Worm (Caenorhabditis elegans) whole organism, L4 larva: ENCODE results near the gene ugt-39.

Source experiments
- F26F4.8 ChIP-seq: fragments of 200-800 bp; sonication (Bioruptor generic); conservative IDR thresholded peaks from 2 replicates; pipeline ENCODE4 v1.3.6; 2022; ENCODE audit warnings: missing genetic modification characterization, missing compliant biosample characterization
- T26A8.4 ChIP-seq: fragments of 200-800 bp; sonication (Bioruptor generic); IDR thresholded peaks from 2 replicates; pipeline ENCODE4 v1.3.6; 2022; ENCODE audit warnings: missing genetic modification characterization, missing compliant biosample characterization
- Y105C5A.15 ChIP-seq: fragments of 200-800 bp; sonication (Bioruptor generic); IDR thresholded peaks from 2 replicates; pipeline ENCODE4 v1.3.6; 2022; ENCODE audit warnings: missing genetic modification characterization, missing compliant biosample characterization
- Y48G9A.11 ChIP-seq: fragments of 200-800 bp; sonication (Bioruptor generic); IDR thresholded peaks from 2 replicates; pipeline ENCODE4 v1.3.6; 2022; ENCODE audit warnings: missing genetic modification reagents, missing genetic modification characterization, missing compliant biosample characterization
- Y75B8A.6 ChIP-seq: fragments of 200-800 bp; sonication (Bioruptor generic); IDR thresholded peaks from 2 replicates; pipeline ENCODE4 v1.3.6; 2022; ENCODE audit warnings: missing genetic modification reagents, missing genetic modification characterization, missing compliant biosample characterization
- arid-1 ChIP-seq: fragments of 200-800 bp; sonication (Bioruptor generic); conservative IDR thresholded peaks from 2 replicates; pipeline ENCODE4 v1.3.6; 2022; ENCODE audit warnings: missing genetic modification reagents, missing genetic modification characterization, missing compliant biosample characterization
- ceh-28 ChIP-seq: fragments of 150-350 bp; optimal IDR thresholded peaks from 2 replicates; lab custom pipeline; 2014; ENCODE audit warnings: missing biosample characterization, missing genetic modification reagents, missing genetic modification characterization
- ceh-62 ChIP-seq: sonication (generic microtip); optimal IDR thresholded peaks from 2 replicates; lab custom pipeline; 2017; ENCODE audit warnings: missing biosample characterization, missing genetic modification characterization
- ces-1 ChIP-seq: fragments of 150-350 bp; sonication (generic microtip); optimal IDR thresholded peaks from 4 replicates; lab custom pipeline; 2014; ENCODE audit warnings: missing biosample characterization, missing genetic modification reagents, missing genetic modification characterization
- ctbp-1 ChIP-seq: fragments of 200-800 bp; sonication (Bioruptor generic); IDR thresholded peaks from 2 replicates; pipeline ENCODE4 v1.3.6; 2022; ENCODE audit warnings: missing genetic modification reagents, missing genetic modification characterization, missing compliant biosample characterization
- daf-16 ChIP-seq, 3 experiments: sonication (generic microtip); optimal IDR thresholded peaks; 2 replicates each; lab custom pipeline; 2016 to 2017; ENCODE audit warnings: missing genetic modification characterization in 3 of 3, missing genetic modification reagents in 3 of 3, mild to moderate bottlenecking in 2 of 3, missing compliant biosample characterization in 2 of 3, missing biosample characterization in 1 of 3, moderate library complexity in 1 of 3
- daf-19 ChIP-seq: fragments of 200-800 bp; sonication (Bioruptor generic); conservative IDR thresholded peaks from 2 replicates; pipeline ENCODE4 v1.3.6; 2022; ENCODE audit warnings: missing genetic modification characterization, missing compliant biosample characterization
- dmd-6 ChIP-seq: fragments of 200-800 bp; sonication (Bioruptor generic); IDR thresholded peaks from 2 replicates; pipeline ENCODE4 v1.3.6; 2022; ENCODE audit warnings: missing genetic modification reagents, missing genetic modification characterization, missing compliant biosample characterization
- dve-1 ChIP-seq: sonication (generic microtip); optimal IDR thresholded peaks from 2 replicates; lab custom pipeline; 2017; ENCODE audit warnings: antibody characterized with exemption, mild to moderate bottlenecking, missing genetic modification characterization, missing compliant biosample characterization; ENCODE audit not compliant: insufficient read depth
- egl-27 ChIP-seq: sonication (generic microtip); optimal IDR thresholded peaks from 3 replicates; lab custom pipeline; 2017; ENCODE audit warnings: missing biosample characterization, missing genetic modification reagents, missing genetic modification characterization
- egl-43 ChIP-seq: fragments of 200-800 bp; sonication (Bioruptor generic); IDR thresholded peaks from 2 replicates; pipeline ENCODE4 v1.3.6; 2022; ENCODE audit warnings: missing genetic modification reagents, missing genetic modification characterization, missing compliant biosample characterization
- gei-8 ChIP-seq: fragments of 200-800 bp; sonication (Bioruptor generic); optimal IDR thresholded peaks from 2 replicates; lab custom pipeline; 2018; ENCODE audit warnings: mild to moderate bottlenecking, missing genetic modification characterization, missing compliant biosample characterization
- hlh-30 ChIP-seq: sonication (generic microtip); optimal IDR thresholded peaks from 2 replicates; lab custom pipeline; 2017; ENCODE audit warnings: antibody characterized with exemption, mild to moderate bottlenecking, missing genetic modification characterization, missing compliant biosample characterization; ENCODE audit not compliant: insufficient read depth
- hmg-1.1 ChIP-seq: fragments of 200-800 bp; sonication (Bioruptor generic); IDR thresholded peaks from 2 replicates; pipeline ENCODE4 v1.3.6; 2022; ENCODE audit warnings: missing genetic modification reagents, missing genetic modification characterization, missing compliant biosample characterization
- lin-1 ChIP-seq: fragments of 200-800 bp; sonication (Bioruptor generic); IDR thresholded peaks from 2 replicates; pipeline ENCODE4 v1.3.6; 2022; ENCODE audit warnings: missing genetic modification reagents, missing genetic modification characterization, missing compliant biosample characterization
- lir-3 ChIP-seq: sonication (generic microtip); optimal IDR thresholded peaks from 2 replicates; lab custom pipeline; 2016; ENCODE audit warnings: mild to moderate bottlenecking, missing genetic modification characterization, missing compliant biosample characterization
- mdl-1 ChIP-seq, 2 experiments: fragments of 150-350 bp in 1 of 2; sonication (generic microtip) in 1 of 2; optimal IDR thresholded peaks; 2 replicates each; lab custom pipeline; 2014 to 2017; ENCODE audit warnings: missing biosample characterization in 2 of 2, missing genetic modification characterization in 2 of 2
- mdt-29 ChIP-seq: fragments of 200-800 bp; sonication (Bioruptor generic); IDR thresholded peaks from 2 replicates; pipeline ENCODE4 v1.3.6; 2022; ENCODE audit warnings: missing genetic modification reagents, missing genetic modification characterization, missing compliant biosample characterization
- mep-1 ChIP-seq: fragments of 150-350 bp; sonication (generic microtip); optimal IDR thresholded peaks from 3 replicates; lab custom pipeline; 2014; ENCODE audit warnings: missing biosample characterization, missing genetic modification characterization
- nhr-10 ChIP-seq: fragments of 150-350 bp; optimal IDR thresholded peaks from 2 replicates; lab custom pipeline; 2014; ENCODE audit warnings: missing biosample characterization, missing genetic modification characterization
- nhr-102 ChIP-seq: sonication (generic microtip); optimal IDR thresholded peaks from 2 replicates; lab custom pipeline; 2016; ENCODE audit warnings: mild to moderate bottlenecking, missing genetic modification characterization, moderate library complexity, missing compliant biosample characterization
- nhr-11 ChIP-seq: fragments of 150-350 bp; optimal IDR thresholded peaks from 2 replicates; lab custom pipeline; 2014; ENCODE audit warnings: missing biosample characterization, missing genetic modification characterization
- nhr-237 ChIP-seq: sonication (generic microtip); optimal IDR thresholded peaks from 2 replicates; lab custom pipeline; 2017; ENCODE audit warnings: missing biosample characterization, missing genetic modification characterization
- nhr-25 ChIP-seq: sonication (generic microtip); optimal IDR thresholded peaks from 2 replicates; lab custom pipeline; 2017; ENCODE audit warnings: missing genetic modification characterization, mild to moderate bottlenecking, missing compliant biosample characterization, antibody characterized with exemption, moderate library complexity, borderline replicate concordance; ENCODE audit not compliant: insufficient read depth
- nhr-28 ChIP-seq: fragments of 150-350 bp; optimal IDR thresholded peaks from 2 replicates; lab custom pipeline; 2014; ENCODE audit warnings: missing biosample characterization, missing genetic modification characterization
- nhr-41 ChIP-seq: fragments of 200-800 bp; sonication (Bioruptor generic); IDR thresholded peaks from 2 replicates; pipeline ENCODE4 v1.3.6; 2022; ENCODE audit warnings: missing genetic modification reagents, missing genetic modification characterization, missing compliant biosample characterization
- nhr-42 ChIP-seq: fragments of 200-800 bp; sonication (Bioruptor generic); IDR thresholded peaks from 2 replicates; pipeline ENCODE4 v1.3.6; 2022; ENCODE audit warnings: missing genetic modification characterization, missing compliant biosample characterization
- nhr-48 ChIP-seq: sonication (generic microtip); optimal IDR thresholded peaks from 2 replicates; lab custom pipeline; 2016; ENCODE audit warnings: mild to moderate bottlenecking, missing genetic modification characterization, missing compliant biosample characterization
- nhr-6 ChIP-seq: fragments of 150-350 bp; optimal IDR thresholded peaks from 2 replicates; lab custom pipeline; 2014; ENCODE audit warnings: missing biosample characterization, missing genetic modification characterization
- nhr-76 ChIP-seq: fragments of 150-350 bp; optimal IDR thresholded peaks from 2 replicates; lab custom pipeline; 2014; ENCODE audit warnings: missing biosample characterization, missing genetic modification characterization
- pha-4 ChIP-seq, 2 experiments: fragments of 150-350 bp in 1 of 2; fragments of 200-800 bp in 1 of 2; sonication (Bioruptor generic) in 1 of 2; IDR thresholded peaks in 1 of 2; optimal IDR thresholded peaks in 1 of 2; 2 replicates each; pipeline versions ENCODE4 v1.3.6 to Lab custom; 2014 to 2022; ENCODE audit warnings: missing genetic modification characterization in 2 of 2, missing genetic modification reagents in 2 of 2, missing biosample characterization in 1 of 2, missing compliant biosample characterization in 1 of 2
- set-16 ChIP-seq: fragments of 200-800 bp; sonication (Bioruptor generic); IDR thresholded peaks from 2 replicates; pipeline ENCODE4 v1.3.6; 2022; ENCODE audit warnings: missing genetic modification reagents, missing genetic modification characterization, missing compliant biosample characterization
- spr-1 ChIP-seq: sonication (generic microtip); optimal IDR thresholded peaks from 2 replicates; lab custom pipeline; 2016; ENCODE audit warnings: mild to moderate bottlenecking, missing genetic modification characterization, missing compliant biosample characterization
- tra-1 ChIP-seq: fragments of 200-800 bp; sonication (Bioruptor generic); IDR thresholded peaks from 2 replicates; pipeline ENCODE4 v1.3.6; 2022; ENCODE audit warnings: missing genetic modification reagents, missing genetic modification characterization, missing compliant biosample characterization
- unc-130 ChIP-seq: sonication (generic microtip); optimal IDR thresholded peaks from 2 replicates; lab custom pipeline; 2016; ENCODE audit warnings: missing genetic modification reagents, missing genetic modification characterization, missing compliant biosample characterization
- zip-2 ChIP-seq: fragments of 150-350 bp; optimal IDR thresholded peaks from 2 replicates; lab custom pipeline; 2014; ENCODE audit warnings: missing biosample characterization, missing genetic modification characterization
- ztf-11 ChIP-seq: fragments of 150-350 bp; optimal IDR thresholded peaks from 2 replicates; lab custom pipeline; 2014; ENCODE audit warnings: missing biosample characterization, missing genetic modification characterization
- ztf-7 ChIP-seq: fragments of 150-350 bp; optimal IDR thresholded peaks from 2 replicates; lab custom pipeline; 2014; ENCODE audit warnings: missing biosample characterization, missing genetic modification characterization

ugt-39 gene

ce11 chrV:7187295-7187694 is 30.4 kb downstream of the ugt-39 start:
- TF ChIP-seq dmd-6 (GFP tag; lab: Robert Waterston, UW) (peak; percentile 60), gei-8 (GFP tag; lab: Kevin White, UChicago) (no peak), daf-16 (GFP tag; optimal IDR thresholded peaks at IDR 0.05; lab: Kevin White, UChicago) (peak in 1 of 2 experiments; percentile 4), daf-16 (tag; optimal IDR thresholded peaks at IDR 0.05; lab: Kevin White, UChicago) (peak; percentile 32), F26F4.8 (no peak)
- TF ChIP-seq, all 104 proteins: peak for 2

DNA sequence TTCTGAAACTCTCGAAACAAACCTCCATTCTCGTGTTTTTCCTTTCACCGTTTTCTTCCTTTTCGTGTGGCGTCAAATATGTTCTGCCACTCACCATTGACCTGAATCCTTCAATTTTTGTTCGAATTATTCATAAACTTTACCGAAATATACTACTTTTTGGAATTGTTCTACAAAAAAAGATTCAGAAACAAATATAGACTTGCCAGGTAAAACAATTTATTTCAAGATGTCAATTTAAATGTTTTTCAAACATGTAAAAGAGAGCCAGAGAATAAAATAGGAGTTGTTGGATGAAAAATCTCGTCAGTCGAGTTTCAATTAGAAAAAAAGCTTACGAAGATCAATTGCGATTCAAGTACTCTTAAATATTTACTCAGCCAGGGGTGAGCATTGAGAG is 36.6 kb downstream of the ugt-39 start, which contains the start of gene F09G2.8:
Gene F09G2.8, minus strand, starts transcription at position 101 of the 400 bp plus-strand sequence.
- TF ChIP-seq egl-27 (tag; lab: Kevin White, UChicago): no peak
- no peak for TF ChIP-seq F26F4.8
- no peak for TF ChIP-seq Y48G9A.11 (GFP tag; lab: Robert Waterston, UW)
- no peak for TF ChIP-seq ceh-28 (tag; lab: Kevin White, UChicago)
- TF ChIP-seq tra-1: no peak
- no peak for TF ChIP-seq nhr-41 (GFP tag; lab: Robert Waterston, UW)
- no peak for TF ChIP-seq lir-3 (tag; lab: Kevin White, UChicago)
- TF ChIP-seq ceh-62 (tag; lab: Kevin White, UChicago): no peak
- TF ChIP-seq mdl-1 (tag; optimal IDR thresholded peaks at IDR 0.05; lab: Kevin White, UChicago): no peak
- no peak for TF ChIP-seq ztf-11 (tag; lab: Kevin White, UChicago)
- no peak for TF ChIP-seq zip-2 (tag; lab: Kevin White, UChicago)

DNA sequence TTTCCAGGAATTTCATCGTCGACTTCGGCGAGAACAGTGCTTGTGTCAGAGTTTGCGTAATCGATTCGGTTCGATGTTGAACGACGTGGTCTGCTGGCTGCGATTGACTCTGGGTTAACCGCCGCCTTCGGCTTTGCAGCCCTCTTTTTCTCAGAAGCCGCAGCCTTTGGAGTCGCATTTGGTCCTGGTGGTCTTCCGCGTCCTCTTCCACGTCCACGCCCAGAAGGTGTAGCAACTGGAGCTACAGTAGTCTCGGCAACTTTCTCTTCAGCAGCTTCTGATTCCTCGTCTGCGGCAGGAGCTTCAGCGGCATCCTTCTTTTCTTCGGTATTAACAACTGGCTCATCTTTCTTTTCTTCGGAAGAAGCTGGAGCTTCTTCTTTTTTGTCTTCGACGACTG is 37.9 kb downstream of the ugt-39 start:
- TF ChIP-seq ces-1 (no peak), set-16 (peak; percentile 64)
- TF ChIP-seq, all 104 proteins: peak for 1

DNA sequence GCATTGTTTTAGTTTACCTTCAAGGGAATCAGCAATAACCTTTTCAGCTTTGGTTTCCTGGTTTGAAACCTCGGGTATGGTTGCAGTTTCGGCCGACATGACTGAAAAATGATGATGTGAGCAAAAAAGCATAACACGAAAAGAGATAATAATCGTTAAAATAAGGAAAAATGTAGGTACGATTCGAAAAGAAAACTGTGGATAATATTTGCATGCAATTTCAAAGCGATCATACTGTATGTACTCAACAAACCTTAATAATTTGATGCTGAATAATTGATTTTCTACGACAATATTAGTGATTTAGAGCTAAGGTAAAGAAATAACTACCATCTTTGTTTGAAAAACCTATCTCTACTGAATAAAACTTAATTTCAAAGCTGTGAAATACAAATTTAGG is 39.1 kb downstream of the ugt-39 start, which contains the start of gene attf-2:
Gene attf-2, minus strand, starts transcription at position 101 of the 400 bp plus-strand sequence.
- no peak for TF ChIP-seq hmg-1.1 (GFP tag; lab: Robert Waterston, UW)
- no peak for TF ChIP-seq nhr-28
- TF ChIP-seq daf-19 (GFP tag; lab: Robert Waterston, UW): no peak
- TF ChIP-seq mdt-29 (GFP tag; lab: Robert Waterston, UW): no peak
- TF ChIP-seq T26A8.4 (GFP tag; lab: Robert Waterston, UW): no peak
- TF ChIP-seq hlh-30: no peak
- TF ChIP-seq dve-1 (tag; lab: Kevin White, UChicago): no peak
- no peak for TF ChIP-seq Y105C5A.15 (GFP tag; lab: Robert Waterston, UW)
- TF ChIP-seq nhr-6 (tag; lab: Kevin White, UChicago): no peak
- no peak for TF ChIP-seq nhr-76 (tag; lab: Kevin White, UChicago)
- TF ChIP-seq daf-16 (GFP tag; optimal IDR thresholded peaks at IDR 0.05; lab: Kevin White, UChicago): no peak
- no peak for TF ChIP-seq daf-16 (tag; optimal IDR thresholded peaks at IDR 0.05; lab: Kevin White, UChicago)

- peak; percentile 88 for TF ChIP-seq nhr-25
- peak; percentile 74 for TF ChIP-seq ctbp-1 (GFP tag; lab: Robert Waterston, UW)
- no peak for TF ChIP-seq nhr-10 (tag; lab: Kevin White, UChicago)
- TF ChIP-seq unc-130 (GFP tag; lab: Kevin White, UChicago): peak; percentile 78
- peak; percentile 65 for TF ChIP-seq lin-1
- peak; percentile 92 for TF ChIP-seq nhr-11 (tag; lab: Kevin White, UChicago)
- TF ChIP-seq nhr-102 (tag; lab: Kevin White, UChicago): peak; percentile 80
- TF ChIP-seq nhr-48: peak; percentile 79
- peak; percentile 41 for TF ChIP-seq ztf-7 (tag; lab: Kevin White, UChicago)
- peak; percentile 68 for TF ChIP-seq arid-1
- peak; percentile 89 for TF ChIP-seq tra-1
- TF ChIP-seq pha-4 (GFP tag; IDR thresholded peaks at IDR 0.05; lab: Robert Waterston, UW): peak; percentile 78; the same call in 1 of the 2 replicates
- TF ChIP-seq pha-4 (tag; optimal IDR thresholded peaks at IDR 0.05; lab: Kevin White, UChicago): no peak
- TF ChIP-seq egl-43: peak; percentile 32; the same call in 1 of the 2 replicates
- TF ChIP-seq Y75B8A.6 (GFP tag; lab: Robert Waterston, UW): no peak
- TF ChIP-seq mep-1 (tag; lab: Kevin White, UChicago): peak; percentile 90
- peak; percentile 56 for TF ChIP-seq spr-1 (tag; lab: Kevin White, UChicago)
- TF ChIP-seq nhr-42 (GFP tag; lab: Robert Waterston, UW): peak; percentile 72; the same call in 1 of the 2 replicates
- no peak for TF ChIP-seq nhr-237 (tag; lab: Kevin White, UChicago)
Measured at ce11 chrV:7196498-7196966, 39.6 kb downstream of the ugt-39 start, which contains the start of gene F09G2.2. Gene F09G2.2, plus strand, starts transcription at chrV:7196916.
